Fruit fly (Drosophila melanogaster) whole organism, embryonic: Measurements from ENCODE around the gene CG31139.

Experiments
- CG1024 ChIP-seq: fragments of 200-800 bp; sonication (Bioruptor generic); IDR thresholded peaks from 2 replicates; pipeline ENCODE4 v1.3.6; 2022; ENCODE audit warnings: missing biosample characterization, missing genetic modification characterization
- CG10654 ChIP-seq: fragments of 200-800 bp; sonication (Bioruptor generic); optimal IDR thresholded peaks from 2 replicates; lab custom pipeline; 2016; ENCODE audit warnings: missing biosample characterization, missing genetic modification characterization
- CG12104 ChIP-seq: fragments of 200-800 bp; sonication (Bioruptor generic); optimal IDR thresholded peaks from 3 replicates; lab custom pipeline; 2016; ENCODE audit warnings: missing biosample characterization, missing genetic modification characterization
- CG13775 ChIP-seq: fragments of 200-800 bp; sonication (Bioruptor generic); optimal IDR thresholded peaks from 3 replicates; lab custom pipeline; 2017; ENCODE audit warnings: missing biosample characterization, mild to moderate bottlenecking, missing genetic modification characterization
- CG17328 ChIP-seq: fragments of 200-800 bp; sonication (Bioruptor generic); IDR thresholded peaks from 2 replicates; pipeline ENCODE4 v1.3.6; 2022; ENCODE audit warnings: missing biosample characterization, missing genetic modification characterization
- CG18599 ChIP-seq: fragments of 200-800 bp; sonication (Bioruptor generic); optimal IDR thresholded peaks from 3 replicates; lab custom pipeline; 2017; ENCODE audit warnings: missing biosample characterization, missing genetic modification characterization, mild to moderate bottlenecking, moderate library complexity, missing genetic modification reagents
- CG18764 ChIP-seq: fragments of 200-800 bp; sonication (Bioruptor generic); optimal IDR thresholded peaks from 3 replicates; lab custom pipeline; 2016; ENCODE audit warnings: missing biosample characterization, missing genetic modification characterization
- CG2202 ChIP-seq: fragments of 200-800 bp; sonication (Bioruptor generic); optimal IDR thresholded peaks from 2 replicates; lab custom pipeline; 2018; ENCODE audit warnings: missing biosample characterization, mild to moderate bottlenecking, missing genetic modification characterization
- CG3065 ChIP-seq: fragments of 200-800 bp; sonication (Bioruptor generic); optimal IDR thresholded peaks from 2 replicates; lab custom pipeline; 2016; ENCODE audit warnings: missing biosample characterization, missing genetic modification characterization
- CG32772 ChIP-seq: fragments of 200-800 bp; sonication (Bioruptor generic); IDR thresholded peaks from 2 replicates; pipeline ENCODE4 v1.3.6; 2022; ENCODE audit warnings: missing biosample characterization, missing genetic modification characterization
- CG34224 ChIP-seq: fragments of 200-800 bp; sonication (Bioruptor generic); IDR thresholded peaks from 3 replicates; pipeline ENCODE4 v1.3.6; 2022; ENCODE audit warnings: missing biosample characterization, missing genetic modification characterization; ENCODE audit not compliant: partially characterized antibody
- CG4854 ChIP-seq: fragments of 200-800 bp; sonication (Bioruptor generic); optimal IDR thresholded peaks from 2 replicates; lab custom pipeline; 2016; ENCODE audit warnings: missing biosample characterization, missing genetic modification characterization, inconsistent platforms
- CHES-1-like ChIP-seq: fragments of 200-800 bp; sonication (Bioruptor generic); optimal IDR thresholded peaks from 2 replicates; lab custom pipeline; 2016; ENCODE audit warnings: missing biosample characterization, missing genetic modification characterization
- CoRest ChIP-seq: fragments of 200-800 bp; sonication (Bioruptor generic); optimal IDR thresholded peaks from 3 replicates; lab custom pipeline; 2018; ENCODE audit warnings: missing biosample characterization, mild to moderate bottlenecking, missing genetic modification characterization, moderate library complexity
- D19A ChIP-seq: fragments of 200-800 bp; optimal IDR thresholded peaks from 3 replicates; lab custom pipeline; 2019; ENCODE audit warnings: missing biosample characterization, mild to moderate bottlenecking, missing genetic modification characterization, moderate library complexity
- Doc3 ChIP-seq: fragments of 200-800 bp; sonication (Bioruptor generic); IDR thresholded peaks from 3 replicates; pipeline ENCODE4 v1.3.6; 2022; ENCODE audit warnings: missing biosample characterization, missing genetic modification characterization; ENCODE audit not compliant: partially characterized antibody
- Drgx ChIP-seq: fragments of 200-800 bp; sonication (Bioruptor generic); IDR thresholded peaks from 2 replicates; pipeline ENCODE4 v1.3.6; 2022; ENCODE audit warnings: missing biosample characterization, missing genetic modification characterization
- Eip74EF ChIP-seq, 2 experiments: fragments of 200-800 bp in 1 of 2; fragments of >200 bp in 1 of 2; sonication (Bioruptor generic) in 1 of 2; optimal IDR thresholded peaks; 2 replicates each; lab custom pipeline; 2017 to 2019; ENCODE audit warnings: missing biosample characterization in 2 of 2, missing genetic modification characterization in 2 of 2, mild to moderate bottlenecking in 1 of 2, moderate library complexity in 1 of 2
- Fer1 ChIP-seq: fragments of 200-800 bp; sonication (Bioruptor generic); optimal IDR thresholded peaks from 2 replicates; lab custom pipeline; 2017; ENCODE audit warnings: missing biosample characterization, mild to moderate bottlenecking, missing genetic modification characterization
- HLH4C ChIP-seq: fragments of 200-800 bp; sonication (Bioruptor generic); IDR thresholded peaks from 3 replicates; pipeline ENCODE4 v1.3.6; 2022; ENCODE audit warnings: missing biosample characterization, missing genetic modification characterization; ENCODE audit not compliant: partially characterized antibody
- Lpt ChIP-seq: fragments of >200 bp; optimal IDR thresholded peaks from 2 replicates; lab custom pipeline; 2018; ENCODE audit warnings: missing biosample characterization, missing genetic modification characterization
- Oaz ChIP-seq: fragments of 200-800 bp; sonication (Bioruptor generic); IDR thresholded peaks from 2 replicates; pipeline ENCODE4 v1.3.6; 2022; ENCODE audit warnings: missing biosample characterization, missing genetic modification characterization
- Ptx1 ChIP-seq: fragments of 200-800 bp; sonication (Bioruptor generic); IDR thresholded peaks from 2 replicates; pipeline ENCODE4 v1.3.6; 2022; ENCODE audit warnings: missing biosample characterization, missing genetic modification characterization
- Sry-δ ChIP-seq: fragments of 200-800 bp; sonication (Bioruptor generic); optimal IDR thresholded peaks from 2 replicates; lab custom pipeline; 2016; ENCODE audit warnings: missing biosample characterization, missing genetic modification characterization
- ato ChIP-seq: fragments of 200-800 bp; sonication (Bioruptor generic); IDR thresholded peaks from 2 replicates; pipeline ENCODE4 v1.3.6; 2022; ENCODE audit warnings: missing biosample characterization, missing genetic modification characterization; ENCODE audit not compliant: partially characterized antibody
- bbx ChIP-seq: fragments of 200-800 bp; sonication (Bioruptor generic); IDR thresholded peaks from 2 replicates; pipeline ENCODE4 v1.3.6; 2022; ENCODE audit warnings: missing biosample characterization, missing genetic modification characterization; ENCODE audit not compliant: partially characterized antibody
- cg ChIP-seq: fragments of 200-800 bp; sonication (Bioruptor generic); optimal IDR thresholded peaks from 3 replicates; lab custom pipeline; 2019; ENCODE audit warnings: missing biosample characterization, mild to moderate bottlenecking, missing genetic modification characterization, moderate library complexity
- croc ChIP-seq: fragments of 200-800 bp; sonication (Bioruptor generic); conservative IDR thresholded peaks from 3 replicates; pipeline ENCODE4 v1.3.6; 2022; ENCODE audit warnings: missing biosample characterization, missing genetic modification characterization
- dan ChIP-seq: fragments of 200-800 bp; sonication (Bioruptor generic); IDR thresholded peaks from 2 replicates; pipeline ENCODE4 v1.3.6; 2022; ENCODE audit warnings: missing biosample characterization, missing genetic modification characterization
- danr ChIP-seq: fragments of 200-800 bp; sonication (Bioruptor generic); IDR thresholded peaks from 2 replicates; pipeline ENCODE4 v1.3.6; 2022; ENCODE audit warnings: missing biosample characterization, missing genetic modification characterization
- dm ChIP-seq: fragments of 200-800 bp; sonication (Bioruptor generic); optimal IDR thresholded peaks from 3 replicates; lab custom pipeline; 2016; ENCODE audit warnings: missing biosample characterization, missing genetic modification characterization
- dmrt11E ChIP-seq: fragments of 200-800 bp; sonication (Bioruptor generic); optimal IDR thresholded peaks from 3 replicates; lab custom pipeline; 2018; ENCODE audit warnings: missing biosample characterization, mild to moderate bottlenecking, missing genetic modification characterization, moderate library complexity
- exex ChIP-seq: fragments of 200-800 bp; sonication (Bioruptor generic); optimal IDR thresholded peaks from 4 replicates; lab custom pipeline; 2018; ENCODE audit warnings: missing biosample characterization, mild to moderate bottlenecking, missing genetic modification characterization, moderate library complexity
- fd3F ChIP-seq: fragments of 200-800 bp; sonication (Bioruptor generic); optimal IDR thresholded peaks from 2 replicates; lab custom pipeline; 2018; ENCODE audit warnings: missing biosample characterization, mild to moderate bottlenecking, missing genetic modification characterization, moderate library complexity
- gcm2 ChIP-seq: fragments of 200-800 bp; sonication (Bioruptor generic); optimal IDR thresholded peaks from 2 replicates; lab custom pipeline; 2016; ENCODE audit warnings: missing biosample characterization, missing genetic modification characterization
- mirr ChIP-seq: fragments of 200-800 bp; sonication (Bioruptor generic); optimal IDR thresholded peaks from 3 replicates; lab custom pipeline; 2018; ENCODE audit warnings: missing biosample characterization, mild to moderate bottlenecking, missing genetic modification characterization
- onecut ChIP-seq: fragments of 200-800 bp; sonication (Bioruptor generic); IDR thresholded peaks from 2 replicates; pipeline ENCODE4 v1.3.6; 2022; ENCODE audit warnings: missing biosample characterization, missing genetic modification characterization
- pfk ChIP-seq: fragments of 200-800 bp; sonication (Bioruptor generic); optimal IDR thresholded peaks from 2 replicates; lab custom pipeline; 2018; ENCODE audit warnings: missing biosample characterization, mild to moderate bottlenecking, missing genetic modification characterization, moderate library complexity
- phol ChIP-seq: fragments of 200-800 bp; sonication (Bioruptor generic); optimal IDR thresholded peaks from 3 replicates; lab custom pipeline; 2018; ENCODE audit warnings: missing biosample characterization, mild to moderate bottlenecking, missing genetic modification characterization, moderate library complexity
- pzg ChIP-seq: fragments of 200-800 bp; sonication (Bioruptor generic); optimal IDR thresholded peaks from 3 replicates; lab custom pipeline; 2018; ENCODE audit warnings: missing biosample characterization, mild to moderate bottlenecking, missing genetic modification characterization, moderate library complexity
- rib ChIP-seq: fragments of 200-800 bp; sonication (Bioruptor generic); IDR thresholded peaks from 2 replicates; pipeline ENCODE4 v1.3.6; 2022; ENCODE audit warnings: missing biosample characterization, missing genetic modification characterization
- row ChIP-seq: fragments of 200-800 bp; sonication (Bioruptor generic); IDR thresholded peaks from 3 replicates; pipeline ENCODE4 v1.3.6; 2022; ENCODE audit warnings: missing biosample characterization, missing genetic modification characterization
- sc ChIP-seq, 3 experiments: fragments of >200 bp in 2 of 3; fragments of 200-800 bp in 1 of 3; sonication (Bioruptor generic) in 1 of 3; optimal IDR thresholded peaks; 2 replicates in 2 of 3; 3 replicates in 1 of 3; lab custom pipeline; 2017; ENCODE audit warnings: mild to moderate bottlenecking in 1 of 3, missing biosample characterization in 1 of 3, missing genetic modification characterization in 1 of 3, missing genetic modification reagents in 1 of 3
- schlank ChIP-seq: fragments of 200-800 bp; sonication (Bioruptor generic); optimal IDR thresholded peaks from 2 replicates; lab custom pipeline; 2018; ENCODE audit warnings: missing biosample characterization, mild to moderate bottlenecking, missing genetic modification characterization
- slou ChIP-seq: fragments of 200-800 bp; sonication (Bioruptor generic); optimal IDR thresholded peaks from 3 replicates; lab custom pipeline; 2016; ENCODE audit warnings: missing biosample characterization, missing genetic modification characterization
- sug ChIP-seq: fragments of 200-800 bp; optimal IDR thresholded peaks from 2 replicates; lab custom pipeline; 2019; ENCODE audit warnings: missing biosample characterization, mild to moderate bottlenecking, missing genetic modification characterization, moderate library complexity
- zen ChIP-seq: fragments of 200-800 bp; sonication (Bioruptor generic); optimal IDR thresholded peaks from 3 replicates; lab custom pipeline; 2018; ENCODE audit warnings: missing biosample characterization, mild to moderate bottlenecking, missing genetic modification characterization, moderate library complexity

CG31139 gene

dm6 chr3R:22753895-22754774 lies 5.3 kb upstream of the CG31139 start (continued):
- no peak for TF ChIP-seq zen (tag; lab: Kevin White, UChicago)
- TF ChIP-seq Drgx, result peak; percentile 51
- TF ChIP-seq schlank, result no peak
- TF ChIP-seq CHES-1-like, result peak; percentile 58
- TF ChIP-seq D19A (tag; lab: Kevin White, UChicago), result peak; percentile 92
- TF ChIP-seq rib (GFP tag; lab: Robert Waterston, UW), result peak; percentile 47; the same call in 1 of the 2 replicates
- peak; percentile 85 for TF ChIP-seq CoRest (tag; lab: Kevin White, UChicago)
- TF ChIP-seq Lpt, result no peak
- TF ChIP-seq dmrt11E (tag; lab: Kevin White, UChicago), result no peak
- TF ChIP-seq Doc3 (GFP tag; lab: Robert Waterston, UW), result no peak
- 0 out of 2 replicates have a peak, but pooled peaks have one; percentile 31 for TF ChIP-seq ato (GFP tag; lab: Robert Waterston, UW)
- TF ChIP-seq croc (GFP tag; lab: Robert Waterston, UW), result no peak; the same call in 2 of the 3 replicates
- peak; percentile 65 for TF ChIP-seq Ptx1 (GFP tag; lab: Robert Waterston, UW)
- TF ChIP-seq exex (tag; lab: Kevin White, UChicago), result no peak
- TF ChIP-seq onecut (GFP tag; lab: Robert Waterston, UW), result no peak; the same call in 1 of the 2 replicates
- peak; percentile 23 for TF ChIP-seq CG18599 (GFP tag; lab: Kevin White, UChicago)
- TF ChIP-seq CG10654 (GFP tag; lab: Kevin White, UChicago), result peak; percentile 39
- TF ChIP-seq slou (GFP tag; lab: Kevin White, UChicago), result peak; percentile 5
- TF ChIP-seq pfk (GFP tag; lab: Kevin White, UChicago), result no peak
- no peak for TF ChIP-seq Sry-δ (GFP tag; lab: Kevin White, UChicago)
- TF ChIP-seq CG34224 (GFP tag; lab: Robert Waterston, UW), result peak; percentile 50; the same call in 2 of the 3 replicates
- peak; percentile 68 for TF ChIP-seq CG17328 (GFP tag; lab: Robert Waterston, UW)
- TF ChIP-seq fd3F (GFP tag; lab: Kevin White, UChicago), result peak; percentile 28
- peak; percentile 24 for TF ChIP-seq Fer1 (GFP tag; lab: Kevin White, UChicago)
- peak; percentile 23; the same call in 1 of the 2 replicates for TF ChIP-seq Oaz (GFP tag; lab: Robert Waterston, UW)
- peak; percentile 48 for TF ChIP-seq mirr (GFP tag; lab: Kevin White, UChicago)
- peak; percentile 18 for TF ChIP-seq cg (GFP tag; lab: Kevin White, UChicago)
- TF ChIP-seq sc (optimal IDR thresholded peaks at IDR 0.05; lab: Kevin White, UChicago), result no peak
- peak; percentile 32 for TF ChIP-seq sc (GFP tag; optimal IDR thresholded peaks at IDR 0.05; lab: Kevin White, UChicago)
- peak; percentile 63 for TF ChIP-seq CG13775 (GFP tag; lab: Kevin White, UChicago)
- 0 out of 3 replicates have a peak, but pooled peaks have one; percentile 17 for TF ChIP-seq HLH4C
- no peak for TF ChIP-seq Eip74EF (GFP tag; optimal IDR thresholded peaks at IDR 0.05; lab: Kevin White, UChicago)
- no peak for TF ChIP-seq dan (GFP tag; lab: Robert Waterston, UW)
- 0 out of 2 replicates have a peak, but pooled peaks have one; percentile 8 for TF ChIP-seq danr
- peak; percentile 21 for TF ChIP-seq gcm2
- TF ChIP-seq bbx, result peak; percentile 61
- TF ChIP-seq CG3065 (GFP tag; lab: Kevin White, UChicago), result no peak
- peak; percentile 85 for TF ChIP-seq row (GFP tag; lab: Robert Waterston, UW)
- no peak for TF ChIP-seq CG4854 (GFP tag; lab: Kevin White, UChicago)
- TF ChIP-seq CG12104, result peak; percentile 59
- no peak for TF ChIP-seq CG1024 (GFP tag; lab: Robert Waterston, UW)
- no peak for TF ChIP-seq pzg (GFP tag; lab: Kevin White, UChicago)
- no peak for TF ChIP-seq CG18764
- TF ChIP-seq sug (tag; lab: Kevin White, UChicago), result peak; percentile 50
- TF ChIP-seq CG32772 (GFP tag; lab: Robert Waterston, UW), result peak; percentile 27; the same call in 1 of the 2 replicates
- peak; percentile 8 for TF ChIP-seq dm
- peak; percentile 74 for TF ChIP-seq phol (tag; lab: Kevin White, UChicago)
- no peak for TF ChIP-seq CG2202 (tag; lab: Kevin White, UChicago)
